Fruit fly (Drosophila melanogaster): ENCODE results near the gene Sfp24Ba.
A peak's percentile ranks its signal among the peaks of the same experiment; 100 is the strongest.

Sfp24Ba gene

dm6 chr2L:3629466-3629865, 38.9 kb downstream of the Sfp24Ba start (continued):
- 0 out of 2 replicates have a peak, but pooled peaks have one; percentile 23 for TF ChIP-seq CG31441 (GFP tag; IDR thresholded peaks at IDR 0.05)
- TF ChIP-seq zfh1 (GFP tag; IDR thresholded peaks at IDR 0.05) = peak; percentile 45; the same call in 1 of the 3 replicates
- peak; percentile 63 for TF ChIP-seq row (GFP tag; IDR thresholded peaks at IDR 0.05)
- peak; percentile 46; the same call in 1 of the 2 replicates for TF ChIP-seq ranshi (GFP tag; IDR thresholded peaks at IDR 0.05)
- peak; percentile 16 for TF ChIP-seq fd3F (GFP tag; optimal IDR thresholded peaks at IDR 0.05)
- TF ChIP-seq aop (GFP tag; IDR thresholded peaks at IDR 0.05) = no peak
- no peak for TF ChIP-seq CG3065 (GFP tag; optimal IDR thresholded peaks at IDR 0.05)
- TF ChIP-seq ATbp (GFP tag; optimal IDR thresholded peaks at IDR 0.05) = no peak
- TF ChIP-seq CG15479 (GFP tag; optimal IDR thresholded peaks at IDR 0.05) = no peak
- no peak for TF ChIP-seq CG6654 (GFP tag; optimal IDR thresholded peaks at IDR 0.05)
- no peak for TF ChIP-seq oc (tag; optimal IDR thresholded peaks at IDR 0.05)
- no peak for TF ChIP-seq prd (optimal IDR thresholded peaks at IDR 0.05)
- peak; percentile 73; the same call in 2 of the 3 replicates for TF ChIP-seq prd (GFP tag; IDR thresholded peaks at IDR 0.05)
- TF ChIP-seq tin (GFP tag; optimal IDR thresholded peaks at IDR 0.05) = no peak
- TF ChIP-seq tna (GFP tag; IDR thresholded peaks at IDR 0.05; ENCODE audit: partially characterized antibody) = no peak
- TF ChIP-seq Bdp1 (GFP tag; optimal IDR thresholded peaks at IDR 0.05) = no peak
- TF ChIP-seq odd (GFP tag; optimal IDR thresholded peaks at IDR 0.05) = peak; percentile 38
- no peak for TF ChIP-seq rib (GFP tag; IDR thresholded peaks at IDR 0.05)
- TF ChIP-seq CG5953 (GFP tag; IDR thresholded peaks at IDR 0.05) = no peak
- TF ChIP-seq CG11085 (GFP tag; IDR thresholded peaks at IDR 0.05) = peak; percentile 11; the same call in 1 of the 2 replicates
- peak; percentile 8 for TF ChIP-seq Sox102F (GFP tag; optimal IDR thresholded peaks at IDR 0.05)
- TF ChIP-seq CG11504 (tag; optimal IDR thresholded peaks at IDR 0.05) = no peak
- TF ChIP-seq CG4707 (GFP tag; optimal IDR thresholded peaks at IDR 0.05) = no peak
- TF ChIP-seq zen (tag; optimal IDR thresholded peaks at IDR 0.05) = no peak
- TF ChIP-seq esg (GFP tag; conservative IDR thresholded peaks at IDR 0.05) = peak; percentile 25; the same call in 1 of the 2 replicates
- TF ChIP-seq seq (GFP tag; IDR thresholded peaks at IDR 0.05) = 0 out of 2 replicates have a peak, but pooled peaks have one; percentile 35
- no peak for TF ChIP-seq Bgb (GFP tag; IDR thresholded peaks at IDR 0.05; ENCODE audit: partially characterized antibody)
- TF ChIP-seq CG15514 (GFP tag; optimal IDR thresholded peaks at IDR 0.05) = peak; percentile 36
- TF ChIP-seq CG14710 (tag; optimal IDR thresholded peaks at IDR 0.05) = no peak
- no peak for TF ChIP-seq Sry-β (GFP tag; optimal IDR thresholded peaks at IDR 0.05)
- peak; percentile 32; the same call in 1 of the 2 replicates for TF ChIP-seq danr (GFP tag; IDR thresholded peaks at IDR 0.05)
- no peak for TF ChIP-seq CG9727 (GFP tag; optimal IDR thresholded peaks at IDR 0.05)
- no peak for TF ChIP-seq slp2 (GFP tag; optimal IDR thresholded peaks at IDR 0.05)
- no peak for TF ChIP-seq CG1792 (GFP tag; optimal IDR thresholded peaks at IDR 0.05)
- TF ChIP-seq tup (GFP tag; optimal IDR thresholded peaks at IDR 0.05) = no peak
- no peak for TF ChIP-seq tio (GFP tag; optimal IDR thresholded peaks at IDR 0.05)
- TF ChIP-seq Mad (GFP tag; optimal IDR thresholded peaks at IDR 0.05) = no peak
- no peak for TF ChIP-seq run (tag; optimal IDR thresholded peaks at IDR 0.05)
- peak; percentile 39 for TF ChIP-seq CG15269 (tag; optimal IDR thresholded peaks at IDR 0.05)
- peak; percentile 9; the same call in 1 of the 2 replicates for TF ChIP-seq CG17612 (GFP tag; IDR thresholded peaks at IDR 0.05)
- peak; percentile 56 for TF ChIP-seq CG13624 (GFP tag; optimal IDR thresholded peaks at IDR 0.05)
- TF ChIP-seq CG10543 (GFP tag; optimal IDR thresholded peaks at IDR 0.05) = no peak
- TF ChIP-seq sima (GFP tag; optimal IDR thresholded peaks at IDR 0.05) = no peak
- TF ChIP-seq CG12071 (GFP tag; optimal IDR thresholded peaks at IDR 0.05) = no peak
- TF ChIP-seq Camta (GFP tag; optimal IDR thresholded peaks at IDR 0.05) = no peak
- TF ChIP-seq Abd-B (GFP tag; optimal IDR thresholded peaks at IDR 0.05) = no peak
- no peak for TF ChIP-seq CG9817 (tag; optimal IDR thresholded peaks at IDR 0.05)
- no peak for TF ChIP-seq en (GFP tag; optimal IDR thresholded peaks at IDR 0.05)
- TF ChIP-seq CG34422 (GFP tag; IDR thresholded peaks at IDR 0.05) = peak; percentile 43; the same call in 1 of the 3 replicates
- TF ChIP-seq CG18764 (GFP tag; optimal IDR thresholded peaks at IDR 0.05) = no peak
- no peak for TF ChIP-seq CG10959 (GFP tag; IDR thresholded peaks at IDR 0.05)
